Worm (Caenorhabditis elegans): ENCODE data around the gene msp-74.

msp-74 gene

DNA sequence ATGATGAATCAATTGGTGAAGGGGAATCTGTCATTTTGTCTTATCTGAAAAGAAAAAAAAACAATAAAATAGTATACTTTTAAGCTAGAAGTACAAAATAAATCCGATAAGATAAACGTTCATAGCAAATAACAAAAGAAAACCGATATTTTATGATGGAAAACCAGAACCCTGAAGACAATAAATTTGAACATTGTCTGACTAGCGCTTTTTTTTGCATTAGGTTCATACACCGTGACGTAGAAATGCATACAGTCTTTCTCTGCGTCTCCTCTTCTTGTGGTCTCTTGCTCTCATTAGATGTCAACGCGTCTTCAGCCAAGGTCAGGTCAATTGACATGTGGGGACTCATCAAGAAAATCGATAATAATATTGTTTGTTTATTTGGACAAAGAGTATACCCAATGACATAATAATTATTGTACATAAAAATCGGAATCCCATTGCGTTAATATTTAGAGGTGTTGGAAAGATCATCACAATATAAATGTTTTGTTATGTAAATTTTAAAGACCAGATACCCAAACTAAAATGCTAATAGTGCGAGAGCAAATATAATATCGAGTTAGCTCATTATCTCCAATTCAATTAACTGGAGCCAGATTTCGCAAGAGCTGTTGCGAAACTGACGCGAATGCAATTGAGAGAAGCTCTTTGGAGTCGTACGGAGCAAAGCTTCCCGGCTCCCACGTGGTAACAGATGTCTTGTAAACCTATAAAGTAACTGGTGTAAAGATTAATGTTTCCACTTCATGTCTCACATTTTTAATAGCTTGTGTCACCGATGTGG is 33.8 kb downstream of the msp-74 start, which contains the start of gene dsh-2:
Gene dsh-2, minus strand, starts transcription at position 51 of the 790 bp plus-strand sequence.
- TF ChIP-seq ceh-62 (tag; optimal IDR thresholded peaks at IDR 0.05) (no peak), spr-1 (tag; optimal IDR thresholded peaks at IDR 0.05) (no peak), Y5F2A.4 (GFP tag; optimal IDR thresholded peaks at IDR 0.05) (no peak), lim-7 (GFP tag; IDR thresholded peaks at IDR 0.05) (no peak), nhr-25 (tag; optimal IDR thresholded peaks at IDR 0.05; ENCODE audit: borderline replicate concordance, insufficient read depth) (no peak), set-16 (GFP tag; IDR thresholded peaks at IDR 0.05) (no peak), F37D6.2 (tag; optimal IDR thresholded peaks at IDR 0.05) (no peak), mes-2 (tag; optimal IDR thresholded peaks at IDR 0.05; ENCODE audit: poor library complexity, severe bottlenecking) (peak; percentile 85), saeg-2 (GFP tag; IDR thresholded peaks at IDR 0.05) (no peak), arid-1 (GFP tag; conservative IDR thresholded peaks at IDR 0.05) (no peak), snpc-1.2 (GFP tag; IDR thresholded peaks at IDR 0.05) (no peak), egl-43 (GFP tag; IDR thresholded peaks at IDR 0.05) (no peak), egl-27 (tag; optimal IDR thresholded peaks at IDR 0.05) (no peak), ZK337.2 (GFP tag; IDR thresholded peaks at IDR 0.05) (no peak), lin-39 (tag; optimal IDR thresholded peaks at IDR 0.05) (no peak), ceh-20 (GFP tag; IDR thresholded peaks at IDR 0.05) (no peak), vab-7 (GFP tag; IDR thresholded peaks at IDR 0.05) (no peak), mep-1 (tag; optimal IDR thresholded peaks at IDR 0.05) (no peak), zfp-2 (tag; optimal IDR thresholded peaks at IDR 0.05) (no peak), F10B5.3 (tag; optimal IDR thresholded peaks at IDR 0.05) (no peak), zag-1 (tag; optimal IDR thresholded peaks at IDR 0.05) (no peak), dmd-9 (GFP tag; IDR thresholded peaks at IDR 0.05) (no peak), unc-130 (GFP tag; optimal IDR thresholded peaks at IDR 0.05) (peak; percentile 27), tag-97 (GFP tag; IDR thresholded peaks at IDR 0.05) (no peak), ceh-44 (GFP tag; IDR thresholded peaks at IDR 0.05) (no peak), lir-3 (tag; optimal IDR thresholded peaks at IDR 0.05) (no peak), duxl-1 (tag; optimal IDR thresholded peaks at IDR 0.05; ENCODE audit: poor library complexity) (peak; percentile 45), zip-2 (tag; optimal IDR thresholded peaks at IDR 0.05) (no peak), ZK546.5 (tag; optimal IDR thresholded peaks at IDR 0.05) (no peak), aha-1 (tag) (peak; percentile 27), mdt-29 (GFP tag; IDR thresholded peaks at IDR 0.05) (no peak), snpc-4 (tag; optimal IDR thresholded peaks at IDR 0.05) (no peak), dve-1 (tag; optimal IDR thresholded peaks at IDR 0.05; ENCODE audit: insufficient read depth) (peak; percentile 70), madf-5 (GFP tag; IDR thresholded peaks at IDR 0.05) (no peak), lin-1 (GFP tag; IDR thresholded peaks at IDR 0.05) (no peak), nhr-6 (tag; optimal IDR thresholded peaks at IDR 0.05) (peak; percentile 57), rbr-2 (tag; optimal IDR thresholded peaks at IDR 0.05) (peak; percentile 26), jun-1 (tag; optimal IDR thresholded peaks at IDR 0.05) (no peak), daf-19 (GFP tag; conservative IDR thresholded peaks at IDR 0.05) (no peak), pha-4 (GFP tag; IDR thresholded peaks at IDR 0.05) (no peak), pha-4 (tag; optimal IDR thresholded peaks at IDR 0.05) (peak; percentile 43), T26A8.4 (GFP tag; IDR thresholded peaks at IDR 0.05) (no peak), R02D3.7 (tag; optimal IDR thresholded peaks at IDR 0.05) (no peak), Y105C5A.15 (GFP tag; IDR thresholded peaks at IDR 0.05) (no peak), fos-1 (tag; optimal IDR thresholded peaks at IDR 0.05) (no peak), tra-1 (GFP tag; IDR thresholded peaks at IDR 0.05) (no peak), ztf-11 (tag; optimal IDR thresholded peaks at IDR 0.05) (no peak), unc-62 (GFP tag; optimal IDR thresholded peaks at IDR 0.05 in 1 of 2) (peak in 1 of 2 experiments; percentile 92), unc-62 (tag; optimal IDR thresholded peaks at IDR 0.05) (no peak), daf-16 (GFP tag; optimal IDR thresholded peaks at IDR 0.05) (no peak), daf-16 (tag; optimal IDR thresholded peaks at IDR 0.05) (peak; percentile 50)
